Fruit fly (Drosophila melanogaster) whole organism, embryonic: ENCODE data around the gene CG6959.

Experiments
- CG10147 ChIP-seq: fragments of 200-800 bp; sonication (Bioruptor generic); optimal IDR thresholded peaks from 2 replicates; lab custom pipeline; 2019; ENCODE audit warnings: missing biosample characterization, mild to moderate bottlenecking, missing genetic modification characterization, moderate library complexity
- CG1024 ChIP-seq: fragments of 200-800 bp; sonication (Bioruptor generic); IDR thresholded peaks from 2 replicates; pipeline ENCODE4 v1.3.6; 2022; ENCODE audit warnings: missing biosample characterization, missing genetic modification characterization
- CG10267 ChIP-seq: fragments of 200-800 bp; sonication (Bioruptor generic); optimal IDR thresholded peaks from 2 replicates; lab custom pipeline; 2018; ENCODE audit warnings: missing biosample characterization, mild to moderate bottlenecking, missing genetic modification characterization, moderate library complexity
- CG10321 ChIP-seq: fragments of 200-800 bp; sonication (Bioruptor generic); IDR thresholded peaks from 2 replicates; pipeline ENCODE4 v1.3.6; 2022; ENCODE audit warnings: missing biosample characterization, missing genetic modification characterization
- CG10462 ChIP-seq: fragments of 200-800 bp; sonication (Bioruptor generic); optimal IDR thresholded peaks from 2 replicates; lab custom pipeline; 2016; ENCODE audit warnings: missing biosample characterization, missing genetic modification characterization
- CG1233 ChIP-seq: fragments of 200-800 bp; sonication (Bioruptor generic); optimal IDR thresholded peaks from 4 replicates; lab custom pipeline; 2018; ENCODE audit warnings: missing biosample characterization, mild to moderate bottlenecking, missing genetic modification characterization
- CG14441 ChIP-seq: fragments of 200-800 bp; sonication (Bioruptor generic); IDR thresholded peaks from 2 replicates; pipeline ENCODE4 v1.3.6; 2022; ENCODE audit warnings: missing biosample characterization, missing genetic modification characterization
- CG1529 ChIP-seq: fragments of 200-800 bp; sonication (Bioruptor generic); optimal IDR thresholded peaks from 3 replicates; lab custom pipeline; 2018; ENCODE audit warnings: missing biosample characterization, missing genetic modification characterization
- CG16815 ChIP-seq: fragments of 200-800 bp; sonication (Bioruptor generic); optimal IDR thresholded peaks from 3 replicates; lab custom pipeline; 2017; ENCODE audit warnings: missing biosample characterization, mild to moderate bottlenecking, missing genetic modification characterization
- CG17568 ChIP-seq: fragments of 200-800 bp; sonication (Bioruptor generic); optimal IDR thresholded peaks from 2 replicates; lab custom pipeline; 2018; ENCODE audit warnings: missing biosample characterization, mild to moderate bottlenecking, missing genetic modification characterization, moderate library complexity
- CG17612 ChIP-seq: fragments of 200-800 bp; sonication (Bioruptor generic); IDR thresholded peaks from 2 replicates; pipeline ENCODE4 v1.3.6; 2022; ENCODE audit warnings: missing biosample characterization, missing genetic modification characterization
- CG18262 ChIP-seq: fragments of 200-800 bp; optimal IDR thresholded peaks from 3 replicates; lab custom pipeline; 2019; ENCODE audit warnings: missing biosample characterization, mild to moderate bottlenecking, missing genetic modification characterization, moderate library complexity
- CG18599 ChIP-seq: fragments of 200-800 bp; sonication (Bioruptor generic); optimal IDR thresholded peaks from 3 replicates; lab custom pipeline; 2017; ENCODE audit warnings: missing biosample characterization, missing genetic modification characterization, mild to moderate bottlenecking, moderate library complexity, missing genetic modification reagents
- CG2678 ChIP-seq: fragments of 200-800 bp; sonication (Bioruptor generic); optimal IDR thresholded peaks from 3 replicates; lab custom pipeline; 2019; ENCODE audit warnings: missing biosample characterization, mild to moderate bottlenecking, missing genetic modification characterization, moderate library complexity
- CG2712 ChIP-seq: fragments of 200-800 bp; optimal IDR thresholded peaks from 3 replicates; lab custom pipeline; 2019; ENCODE audit warnings: missing biosample characterization, mild to moderate bottlenecking, missing genetic modification characterization, moderate library complexity
- CG30431 ChIP-seq: fragments of 200-800 bp; sonication (Bioruptor generic); optimal IDR thresholded peaks from 2 replicates; lab custom pipeline; 2017; ENCODE audit warnings: missing biosample characterization, missing genetic modification characterization
- CG31224 ChIP-seq: fragments of 200-800 bp; sonication (Bioruptor generic); IDR thresholded peaks from 2 replicates; pipeline ENCODE4 v1.3.6; 2022; ENCODE audit warnings: missing biosample characterization, missing genetic modification characterization
- CG42726 ChIP-seq: fragments of 200-800 bp; sonication (Bioruptor generic); IDR thresholded peaks from 2 replicates; pipeline ENCODE4 v1.3.6; 2022; ENCODE audit warnings: missing biosample characterization, missing genetic modification characterization; ENCODE audit not compliant: partially characterized antibody
- CG4854 ChIP-seq: fragments of 200-800 bp; sonication (Bioruptor generic); optimal IDR thresholded peaks from 2 replicates; lab custom pipeline; 2016; ENCODE audit warnings: missing biosample characterization, missing genetic modification characterization, inconsistent platforms
- CG7963 ChIP-seq: fragments of 200-800 bp; sonication (Bioruptor generic); IDR thresholded peaks from 3 replicates; pipeline ENCODE4 v1.3.6; 2022; ENCODE audit warnings: missing biosample characterization, missing genetic modification characterization; ENCODE audit not compliant: partially characterized antibody
- CG8359 ChIP-seq: fragments of 200-800 bp; sonication (Bioruptor generic); optimal IDR thresholded peaks from 2 replicates; lab custom pipeline; 2017; ENCODE audit warnings: missing biosample characterization, mild to moderate bottlenecking, missing genetic modification characterization, borderline replicate concordance
- CrebB ChIP-seq: fragments of 200-800 bp; sonication (Bioruptor generic); optimal IDR thresholded peaks from 3 replicates; lab custom pipeline; 2018; ENCODE audit warnings: missing biosample characterization, mild to moderate bottlenecking, missing genetic modification characterization
- H2.0 ChIP-seq: fragments of 200-800 bp; sonication (Bioruptor generic); IDR thresholded peaks from 2 replicates; pipeline ENCODE4 v1.3.6; 2022; ENCODE audit warnings: missing biosample characterization, missing genetic modification characterization
- Neu2 ChIP-seq: fragments of 200-800 bp; sonication (Bioruptor generic); optimal IDR thresholded peaks from 3 replicates; lab custom pipeline; 2016; ENCODE audit warnings: missing biosample characterization, missing genetic modification characterization, borderline replicate concordance
- Oaz ChIP-seq: fragments of 200-800 bp; sonication (Bioruptor generic); IDR thresholded peaks from 2 replicates; pipeline ENCODE4 v1.3.6; 2022; ENCODE audit warnings: missing biosample characterization, missing genetic modification characterization
- Spps ChIP-seq: fragments of 200-800 bp; sonication (Bioruptor generic); optimal IDR thresholded peaks from 2 replicates; lab custom pipeline; 2018; ENCODE audit warnings: missing biosample characterization, mild to moderate bottlenecking, missing genetic modification characterization
- Ssrp ChIP-seq: fragments of 200-800 bp; sonication (Bioruptor generic); optimal IDR thresholded peaks from 2 replicates; lab custom pipeline; 2018; ENCODE audit warnings: missing biosample characterization, mild to moderate bottlenecking, missing genetic modification characterization, moderate library complexity
- Stat92E ChIP-seq, 3 experiments: fragments of >200 bp in 2 of 3; fragments of 200-800 bp in 1 of 3; sonication (Bioruptor generic) in 1 of 3; optimal IDR thresholded peaks; 2 replicates each; lab custom pipeline; 2017 to 2019; ENCODE audit warnings: missing biosample characterization in 3 of 3, missing genetic modification characterization in 3 of 3, mild to moderate bottlenecking in 1 of 3, moderate library complexity in 1 of 3
- abd-A ChIP-seq: fragments of 200-800 bp; sonication (Bioruptor generic); optimal IDR thresholded peaks from 3 replicates; lab custom pipeline; 2019; ENCODE audit warnings: missing biosample characterization, mild to moderate bottlenecking, missing genetic modification characterization, moderate library complexity
- ato ChIP-seq: fragments of 200-800 bp; sonication (Bioruptor generic); IDR thresholded peaks from 2 replicates; pipeline ENCODE4 v1.3.6; 2022; ENCODE audit warnings: missing biosample characterization, missing genetic modification characterization; ENCODE audit not compliant: partially characterized antibody
- bsh ChIP-seq, 2 experiments: fragments of 200-800 bp; sonication (Bioruptor generic); optimal IDR thresholded peaks; 2 replicates each; lab custom pipeline; 2017 to 2018; ENCODE audit warnings: mild to moderate bottlenecking in 2 of 2, missing biosample characterization in 2 of 2, missing genetic modification characterization in 2 of 2, moderate library complexity in 1 of 2
- crol ChIP-seq: fragments of 200-800 bp; sonication (Bioruptor generic); IDR thresholded peaks from 2 replicates; pipeline ENCODE4 v1.3.6; 2022; ENCODE audit warnings: missing biosample characterization, missing genetic modification characterization
- cwo ChIP-seq: fragments of 200-800 bp; sonication (Bioruptor generic); optimal IDR thresholded peaks from 3 replicates; lab custom pipeline; 2017; ENCODE audit warnings: missing biosample characterization, missing genetic modification characterization, mild to moderate bottlenecking, moderate library complexity, missing genetic modification reagents
- dmrt11E ChIP-seq: fragments of 200-800 bp; sonication (Bioruptor generic); optimal IDR thresholded peaks from 3 replicates; lab custom pipeline; 2018; ENCODE audit warnings: missing biosample characterization, mild to moderate bottlenecking, missing genetic modification characterization, moderate library complexity
- eve ChIP-seq, 2 experiments: fragments of >200 bp; optimal IDR thresholded peaks; 2 replicates each; lab custom pipeline; 2017; ENCODE audit warnings: missing biosample characterization in 2 of 2, missing genetic modification characterization in 2 of 2
- gsb-n ChIP-seq: fragments of 200-800 bp; sonication (Bioruptor generic); optimal IDR thresholded peaks from 3 replicates; lab custom pipeline; 2018; ENCODE audit warnings: missing biosample characterization, mild to moderate bottlenecking, missing genetic modification characterization
- ken ChIP-seq: fragments of 200-800 bp; sonication (Bioruptor generic); IDR thresholded peaks from 3 replicates; pipeline ENCODE4 v1.3.6; 2022; ENCODE audit warnings: missing biosample characterization, missing genetic modification characterization
- kni ChIP-seq: fragments of 200-800 bp; sonication (Bioruptor generic); optimal IDR thresholded peaks from 3 replicates; lab custom pipeline; 2017; ENCODE audit warnings: mild to moderate bottlenecking, missing biosample characterization, missing genetic modification reagents, missing genetic modification characterization
- mirr ChIP-seq: fragments of 200-800 bp; sonication (Bioruptor generic); optimal IDR thresholded peaks from 3 replicates; lab custom pipeline; 2018; ENCODE audit warnings: missing biosample characterization, mild to moderate bottlenecking, missing genetic modification characterization
- org-1 ChIP-seq: fragments of 200-800 bp; sonication (Bioruptor generic); optimal IDR thresholded peaks from 2 replicates; lab custom pipeline; 2017; ENCODE audit warnings: missing biosample characterization, missing genetic modification characterization
- pros ChIP-seq: fragments of 200-800 bp; sonication (Bioruptor generic); optimal IDR thresholded peaks from 3 replicates; lab custom pipeline; 2019; ENCODE audit warnings: missing biosample characterization, mild to moderate bottlenecking, missing genetic modification characterization, moderate library complexity
- rib ChIP-seq: fragments of 200-800 bp; sonication (Bioruptor generic); IDR thresholded peaks from 2 replicates; pipeline ENCODE4 v1.3.6; 2022; ENCODE audit warnings: missing biosample characterization, missing genetic modification characterization
- sens-2 ChIP-seq: fragments of 200-800 bp; sonication (Bioruptor generic); IDR thresholded peaks from 2 replicates; pipeline ENCODE4 v1.3.6; 2022; ENCODE audit warnings: missing biosample characterization, missing genetic modification characterization
- so ChIP-seq: fragments of 200-800 bp; sonication (Bioruptor generic); IDR thresholded peaks from 3 replicates; pipeline ENCODE4 v1.3.6; 2022; ENCODE audit warnings: missing biosample characterization, missing genetic modification characterization
- ssp ChIP-seq: fragments of 200-800 bp; sonication (Bioruptor generic); IDR thresholded peaks from 2 replicates; pipeline ENCODE4 v1.3.6; 2022; ENCODE audit warnings: missing biosample characterization, missing genetic modification characterization
- twi ChIP-seq: fragments of 200-800 bp; optimal IDR thresholded peaks from 2 replicates; lab custom pipeline; 2019; ENCODE audit warnings: missing biosample characterization, mild to moderate bottlenecking, missing genetic modification characterization, moderate library complexity
- vfl ChIP-seq: fragments of 200-800 bp; sonication (Bioruptor generic); optimal IDR thresholded peaks from 2 replicates; lab custom pipeline; 2016; ENCODE audit warnings: missing biosample characterization, missing genetic modification characterization
- wor ChIP-seq: fragments of 200-800 bp; sonication (Bioruptor generic); IDR thresholded peaks from 2 replicates; pipeline ENCODE4 v1.3.6; 2022; ENCODE audit warnings: missing biosample characterization, missing genetic modification characterization

CG6959 gene

dm6 chr3R:11833406-11833805 is 35.9 kb downstream of the CG6959 start (continued):
- TF ChIP-seq CG10321 (GFP tag; lab: Robert Waterston, UW) (no peak), so (GFP tag; lab: Robert Waterston, UW) (no peak), eve (GFP tag; optimal IDR thresholded peaks at IDR 0.05; lab: Kevin White, UChicago) (no peak), CG4854 (GFP tag; lab: Kevin White, UChicago) (no peak), ssp (no peak), Stat92E (GFP tag; optimal IDR thresholded peaks at IDR 0.05; lab: Kevin White, UChicago) (no peak), CG2712 (no peak), CG7963 (no peak), CG42726 (GFP tag; lab: Robert Waterston, UW) (no peak), Spps (tag; lab: Kevin White, UChicago) (no peak), Oaz (GFP tag; lab: Robert Waterston, UW) (no peak), mirr (GFP tag; lab: Kevin White, UChicago) (no peak), CG30431 (no peak), sens-2 (GFP tag; lab: Robert Waterston, UW) (no peak), abd-A (peak; percentile 4), CG18599 (GFP tag; lab: Kevin White, UChicago) (peak; percentile 10), CG17568 (GFP tag; lab: Kevin White, UChicago) (no peak), wor (GFP tag; lab: Robert Waterston, UW) (no peak), twi (tag; lab: Kevin White, UChicago) (no peak), CG16815 (GFP tag; lab: Kevin White, UChicago) (no peak), cwo (GFP tag; lab: Kevin White, UChicago) (no peak), ken (GFP tag; lab: Robert Waterston, UW) (0 out of 3 replicates have a peak, but pooled peaks have one; percentile 26), H2.0 (no peak), rib (no peak)

dm6 chr3R:11830757-11831586 is 38.3 kb downstream of the CG6959 start:
- TF ChIP-seq CG14441 (GFP tag; lab: Robert Waterston, UW) (no peak), CG1024 (no peak), dmrt11E (tag; lab: Kevin White, UChicago) (no peak), CrebB (tag; lab: Kevin White, UChicago) (no peak), ato (GFP tag; lab: Robert Waterston, UW) (no peak), CG18262 (no peak), CG2678 (tag; lab: Kevin White, UChicago) (no peak), vfl (GFP tag; lab: Kevin White, UChicago) (no peak), bsh (GFP tag; optimal IDR thresholded peaks at IDR 0.05; lab: Kevin White, UChicago) (peak in 1 of 2 experiments; percentile 8), Neu2 (GFP tag; lab: Kevin White, UChicago) (no peak), CG17612 (GFP tag; lab: Robert Waterston, UW) (no peak), CG1233 (no peak), crol (GFP tag; lab: Robert Waterston, UW) (peak; percentile 16; the same call in 1 of the 2 replicates), org-1 (GFP tag; lab: Kevin White, UChicago) (no peak), gsb-n (tag; lab: Kevin White, UChicago) (no peak), CG10462 (no peak), kni (no peak), CG1529 (no peak), CG10147 (GFP tag; lab: Kevin White, UChicago) (no peak), CG8359 (GFP tag; lab: Kevin White, UChicago) (peak; percentile 98), Ssrp (no peak), pros (GFP tag; lab: Kevin White, UChicago) (no peak), CG31224 (GFP tag; lab: Robert Waterston, UW) (no peak), CG10267 (tag; lab: Kevin White, UChicago) (no peak)
- TF ChIP-seq, all 482 proteins: peak for 3
